Worm (Caenorhabditis elegans) whole organism, L4 larva: ENCODE measurements around the gene srx-41.

Experiments
- F10B5.3 ChIP-seq: sonication (generic microtip); optimal IDR thresholded peaks from 2 replicates; lab custom pipeline; 2016; ENCODE audit warnings: mild to moderate bottlenecking, missing genetic modification characterization, missing compliant biosample characterization
- F26F4.8 ChIP-seq: fragments of 200-800 bp; sonication (Bioruptor generic); conservative IDR thresholded peaks from 2 replicates; pipeline ENCODE4 v1.3.6; 2022; ENCODE audit warnings: missing genetic modification characterization, missing compliant biosample characterization
- F37D6.2 ChIP-seq: sonication (generic microtip); optimal IDR thresholded peaks from 2 replicates; lab custom pipeline; 2016; ENCODE audit warnings: mild to moderate bottlenecking, missing genetic modification characterization, missing compliant biosample characterization
- R02D3.7 ChIP-seq: fragments of 150-350 bp; sonication (generic microtip); optimal IDR thresholded peaks from 3 replicates; lab custom pipeline; 2014; ENCODE audit warnings: missing biosample characterization, missing genetic modification characterization
- T20F7.1 ChIP-seq: fragments of 200-800 bp; sonication (Bioruptor generic); optimal IDR thresholded peaks from 2 replicates; lab custom pipeline; 2018; ENCODE audit warnings: mild to moderate bottlenecking, missing genetic modification characterization, missing compliant biosample characterization
- T26A8.4 ChIP-seq: fragments of 200-800 bp; sonication (Bioruptor generic); IDR thresholded peaks from 2 replicates; pipeline ENCODE4 v1.3.6; 2022; ENCODE audit warnings: missing genetic modification characterization, missing compliant biosample characterization
- Y48G9A.11 ChIP-seq: fragments of 200-800 bp; sonication (Bioruptor generic); IDR thresholded peaks from 2 replicates; pipeline ENCODE4 v1.3.6; 2022; ENCODE audit warnings: missing genetic modification reagents, missing genetic modification characterization, missing compliant biosample characterization
- ZK546.5 ChIP-seq, 2 experiments: sonication (generic microtip); optimal IDR thresholded peaks; 2 replicates each; lab custom pipeline; 2017; ENCODE audit warnings: missing biosample characterization in 2 of 2, missing genetic modification characterization in 2 of 2
- arid-1 ChIP-seq: fragments of 200-800 bp; sonication (Bioruptor generic); conservative IDR thresholded peaks from 2 replicates; pipeline ENCODE4 v1.3.6; 2022; ENCODE audit warnings: missing genetic modification reagents, missing genetic modification characterization, missing compliant biosample characterization
- ceh-20 ChIP-seq: fragments of 200-800 bp; sonication (Bioruptor generic); IDR thresholded peaks from 2 replicates; pipeline ENCODE4 v1.3.6; 2022; ENCODE audit warnings: missing genetic modification reagents, missing genetic modification characterization, missing compliant biosample characterization
- ceh-32 ChIP-seq: sonication (generic microtip); optimal IDR thresholded peaks from 2 replicates; lab custom pipeline; 2016; ENCODE audit warnings: mild to moderate bottlenecking, missing genetic modification characterization, missing compliant biosample characterization; ENCODE audit not compliant: poor library complexity
- ceh-44 ChIP-seq: fragments of 200-800 bp; sonication (Bioruptor generic); IDR thresholded peaks from 2 replicates; pipeline ENCODE4 v1.3.6; 2022; ENCODE audit warnings: missing genetic modification reagents, missing genetic modification characterization, missing compliant biosample characterization
- ceh-62 ChIP-seq: sonication (generic microtip); optimal IDR thresholded peaks from 2 replicates; lab custom pipeline; 2017; ENCODE audit warnings: missing biosample characterization, missing genetic modification characterization
- daf-16 ChIP-seq, 3 experiments: sonication (generic microtip); optimal IDR thresholded peaks; 2 replicates each; lab custom pipeline; 2016 to 2017; ENCODE audit warnings: missing genetic modification characterization in 3 of 3, missing genetic modification reagents in 3 of 3, mild to moderate bottlenecking in 2 of 3, missing compliant biosample characterization in 2 of 3, missing biosample characterization in 1 of 3, moderate library complexity in 1 of 3
- dmd-6 ChIP-seq: fragments of 200-800 bp; sonication (Bioruptor generic); IDR thresholded peaks from 2 replicates; pipeline ENCODE4 v1.3.6; 2022; ENCODE audit warnings: missing genetic modification reagents, missing genetic modification characterization, missing compliant biosample characterization
- dpl-1 ChIP-seq: fragments of 150-350 bp; optimal IDR thresholded peaks from 2 replicates; lab custom pipeline; 2014; ENCODE audit warnings: missing biosample characterization, missing genetic modification reagents, missing genetic modification characterization
- dve-1 ChIP-seq: sonication (generic microtip); optimal IDR thresholded peaks from 2 replicates; lab custom pipeline; 2017; ENCODE audit warnings: antibody characterized with exemption, mild to moderate bottlenecking, missing genetic modification characterization, missing compliant biosample characterization; ENCODE audit not compliant: insufficient read depth
- fos-1 ChIP-seq: fragments of 150-350 bp; optimal IDR thresholded peaks from 2 replicates; lab custom pipeline; 2014; ENCODE audit warnings: missing biosample characterization, missing genetic modification characterization
- hif-1 ChIP-seq, 2 experiments: sonication (generic microtip); optimal IDR thresholded peaks; 2 replicates each; lab custom pipeline; 2016 to 2017; ENCODE audit warnings: missing compliant biosample characterization in 2 of 2, missing genetic modification characterization in 2 of 2, missing genetic modification reagents in 2 of 2, missing genotype in 2 of 2, mild to moderate bottlenecking in 1 of 2
- hlh-11 ChIP-seq: fragments of 200-800 bp; sonication (Bioruptor generic); optimal IDR thresholded peaks from 2 replicates; lab custom pipeline; 2018; ENCODE audit warnings: mild to moderate bottlenecking, missing genetic modification characterization, missing compliant biosample characterization
- hlh-30 ChIP-seq: sonication (generic microtip); optimal IDR thresholded peaks from 2 replicates; lab custom pipeline; 2017; ENCODE audit warnings: antibody characterized with exemption, mild to moderate bottlenecking, missing genetic modification characterization, missing compliant biosample characterization; ENCODE audit not compliant: insufficient read depth
- hmg-1.1 ChIP-seq: fragments of 200-800 bp; sonication (Bioruptor generic); IDR thresholded peaks from 2 replicates; pipeline ENCODE4 v1.3.6; 2022; ENCODE audit warnings: missing genetic modification reagents, missing genetic modification characterization, missing compliant biosample characterization
- lin-1 ChIP-seq: fragments of 200-800 bp; sonication (Bioruptor generic); IDR thresholded peaks from 2 replicates; pipeline ENCODE4 v1.3.6; 2022; ENCODE audit warnings: missing genetic modification reagents, missing genetic modification characterization, missing compliant biosample characterization
- lin-38 ChIP-seq: fragments of 200-800 bp; sonication (Bioruptor generic); IDR thresholded peaks from 2 replicates; pipeline ENCODE4 v1.3.6; 2022; ENCODE audit warnings: missing genetic modification reagents, missing genetic modification characterization, missing compliant biosample characterization
- madf-5 ChIP-seq, 2 experiments: fragments of 200-800 bp; sonication (Bioruptor generic); IDR thresholded peaks; 2 replicates each; pipeline ENCODE4 v1.3.6; 2022; ENCODE audit warnings: missing compliant biosample characterization in 2 of 2, missing genetic modification characterization in 2 of 2
- mdl-1 ChIP-seq, 2 experiments: fragments of 150-350 bp in 1 of 2; sonication (generic microtip) in 1 of 2; optimal IDR thresholded peaks; 2 replicates each; lab custom pipeline; 2014 to 2017; ENCODE audit warnings: missing biosample characterization in 2 of 2, missing genetic modification characterization in 2 of 2
- mep-1 ChIP-seq: fragments of 150-350 bp; sonication (generic microtip); optimal IDR thresholded peaks from 3 replicates; lab custom pipeline; 2014; ENCODE audit warnings: missing biosample characterization, missing genetic modification characterization
- nhr-10 ChIP-seq: fragments of 150-350 bp; optimal IDR thresholded peaks from 2 replicates; lab custom pipeline; 2014; ENCODE audit warnings: missing biosample characterization, missing genetic modification characterization
- nhr-102 ChIP-seq: sonication (generic microtip); optimal IDR thresholded peaks from 2 replicates; lab custom pipeline; 2016; ENCODE audit warnings: mild to moderate bottlenecking, missing genetic modification characterization, moderate library complexity, missing compliant biosample characterization
- nhr-28 ChIP-seq: fragments of 150-350 bp; optimal IDR thresholded peaks from 2 replicates; lab custom pipeline; 2014; ENCODE audit warnings: missing biosample characterization, missing genetic modification characterization
- nhr-48 ChIP-seq: sonication (generic microtip); optimal IDR thresholded peaks from 2 replicates; lab custom pipeline; 2016; ENCODE audit warnings: mild to moderate bottlenecking, missing genetic modification characterization, missing compliant biosample characterization
- nhr-76 ChIP-seq: fragments of 150-350 bp; optimal IDR thresholded peaks from 2 replicates; lab custom pipeline; 2014; ENCODE audit warnings: missing biosample characterization, missing genetic modification characterization
- nhr-77 ChIP-seq: fragments of 150-350 bp; optimal IDR thresholded peaks from 2 replicates; lab custom pipeline; 2014; ENCODE audit warnings: missing biosample characterization, missing genetic modification characterization
- php-3 ChIP-seq: fragments of 200-800 bp; sonication (Bioruptor generic); IDR thresholded peaks from 2 replicates; pipeline ENCODE4 v1.3.6; 2022; ENCODE audit warnings: missing genetic modification reagents, missing genetic modification characterization, missing compliant biosample characterization
- pqm-1 ChIP-seq: sonication (generic microtip); optimal IDR thresholded peaks from 2 replicates; lab custom pipeline; 2017; ENCODE audit warnings: missing biosample characterization, missing genetic modification characterization
- spr-1 ChIP-seq: sonication (generic microtip); optimal IDR thresholded peaks from 2 replicates; lab custom pipeline; 2016; ENCODE audit warnings: mild to moderate bottlenecking, missing genetic modification characterization, missing compliant biosample characterization
- unc-130 ChIP-seq: sonication (generic microtip); optimal IDR thresholded peaks from 2 replicates; lab custom pipeline; 2016; ENCODE audit warnings: missing genetic modification reagents, missing genetic modification characterization, missing compliant biosample characterization
- unc-62 ChIP-seq, 3 experiments: fragments of 150-350 bp in 1 of 3; sonication (generic microtip); optimal IDR thresholded peaks in 2 of 3; peaks in 1 of 3; 1 replicate in 1 of 3; 2 replicates in 2 of 3; lab custom pipeline; 2014 to 2017; ENCODE audit warnings: missing biosample characterization in 3 of 3, missing genetic modification characterization in 3 of 3, missing genetic modification reagents in 3 of 3, missing genotype in 1 of 3
- ztf-11 ChIP-seq: fragments of 150-350 bp; optimal IDR thresholded peaks from 2 replicates; lab custom pipeline; 2014; ENCODE audit warnings: missing biosample characterization, missing genetic modification characterization
- ztf-7 ChIP-seq: fragments of 150-350 bp; optimal IDR thresholded peaks from 2 replicates; lab custom pipeline; 2014; ENCODE audit warnings: missing biosample characterization, missing genetic modification characterization

The srx-41 gene

DNA sequence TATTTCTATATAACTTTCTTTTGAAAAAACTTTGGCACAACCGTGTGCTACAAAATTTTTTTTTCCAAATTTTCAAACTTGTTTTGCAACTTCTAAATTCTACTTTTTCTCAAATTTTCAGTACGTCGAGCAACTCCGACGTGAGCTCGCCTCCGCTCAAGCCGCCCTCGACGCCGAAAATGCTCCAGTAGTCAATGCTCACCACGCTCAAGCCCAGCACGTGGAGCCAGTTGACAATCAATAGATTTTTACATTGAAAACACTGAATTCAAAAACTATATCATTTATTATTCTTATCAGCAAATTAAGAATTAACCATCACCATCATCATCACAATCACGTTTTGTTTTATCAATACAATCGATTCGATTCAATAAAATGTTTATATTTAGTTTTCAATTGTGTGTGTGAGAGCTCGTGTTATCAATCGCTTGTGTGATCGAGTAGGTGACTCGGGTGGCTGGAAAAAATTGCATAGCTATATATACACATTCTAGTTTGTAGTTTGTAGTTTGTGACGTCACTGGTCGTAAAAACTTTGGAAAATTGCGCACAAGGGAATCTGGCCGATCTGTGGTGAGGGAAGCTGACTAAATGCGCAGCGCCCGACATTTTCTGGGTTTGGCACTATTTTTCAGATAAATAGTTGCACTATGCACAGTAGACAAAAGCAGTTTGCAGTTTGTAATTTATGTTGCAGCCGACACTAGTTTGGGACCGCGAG, 2.5 kb downstream of the srx-41 start (continued):
- TF ChIP-seq unc-130 (GFP tag; lab: Kevin White, UChicago) (no peak), mep-1 (tag; lab: Kevin White, UChicago) (peak; percentile 70), ZK546.5 (tag; optimal IDR thresholded peaks at IDR 0.05; lab: Kevin White, UChicago) (no peak), lin-1 (GFP tag; lab: Robert Waterston, UW) (0 out of 2 replicates have a peak, but pooled peaks have one; percentile 12), ceh-44 (GFP tag; lab: Robert Waterston, UW) (no peak), T20F7.1 (GFP tag; lab: Kevin White, UChicago) (peak; percentile 54), hmg-1.1 (GFP tag; lab: Robert Waterston, UW) (0 out of 2 replicates have a peak, but pooled peaks have one; percentile 6), ceh-20 (GFP tag; lab: Robert Waterston, UW) (0 out of 2 replicates have a peak, but pooled peaks have one; percentile 7), hif-1 (tag; optimal IDR thresholded peaks at IDR 0.05; lab: Kevin White, UChicago) (peak in 1 of 2 experiments; percentile 62), F37D6.2 (tag; lab: Kevin White, UChicago) (no peak), lin-38 (GFP tag; lab: Robert Waterston, UW) (0 out of 2 replicates have a peak, but pooled peaks have one; percentile 31), nhr-48 (tag; lab: Kevin White, UChicago) (peak; percentile 79), T26A8.4 (peak; percentile 73), ztf-7 (tag; lab: Kevin White, UChicago) (no peak), ztf-11 (tag; lab: Kevin White, UChicago) (no peak), F26F4.8 (GFP tag; lab: Robert Waterston, UW) (no peak), nhr-76 (tag; lab: Kevin White, UChicago) (no peak), ceh-32 (tag; lab: Kevin White, UChicago) (no peak), nhr-102 (peak; percentile 91), madf-5 (GFP tag; IDR thresholded peaks at IDR 0.05; lab: Robert Waterston, UW) (no peak), spr-1 (tag; lab: Kevin White, UChicago) (no peak), R02D3.7 (tag; lab: Kevin White, UChicago) (no peak), unc-62 (GFP tag; optimal IDR thresholded peaks at IDR 0.05 in 1 of 2; lab: Kevin White, UChicago) (peak in 1 of 2 experiments; percentile 89), unc-62 (tag; optimal IDR thresholded peaks at IDR 0.05; lab: Kevin White, UChicago) (no peak), dve-1 (peak; percentile 97), php-3 (GFP tag; lab: Robert Waterston, UW) (0 out of 2 replicates have a peak, but pooled peaks have one; percentile 60), dpl-1 (no peak), nhr-10 (tag; lab: Kevin White, UChicago) (no peak), nhr-28 (tag; lab: Kevin White, UChicago) (peak; percentile 93), nhr-77 (tag; lab: Kevin White, UChicago) (peak; percentile 72)

ce11 chrV:3633041-3633440, 3.9 kb downstream of the srx-41 start, which contains the start of gene F59B1.2:
TSS of gene F59B1.2 (plus strand) at chrV:3633341.
- TF ChIP-seq T20F7.1 (GFP tag; lab: Kevin White, UChicago) (peak; percentile 4), F10B5.3 (tag; lab: Kevin White, UChicago) (no peak), hlh-30 (peak; percentile 27)

- TF ChIP-seq nhr-10 (tag; lab: Kevin White, UChicago), result no peak
- TF ChIP-seq Y48G9A.11 (GFP tag; lab: Robert Waterston, UW), result no peak
- peak; percentile 67 for TF ChIP-seq nhr-28 (tag; lab: Kevin White, UChicago)
- TF ChIP-seq pqm-1 (tag; lab: Kevin White, UChicago), result peak; percentile 31
- TF ChIP-seq nhr-77 (tag; lab: Kevin White, UChicago), result peak; percentile 78
- peak; percentile 88 for TF ChIP-seq dmd-6 (GFP tag; lab: Robert Waterston, UW)
- peak; percentile 47 for TF ChIP-seq mep-1 (tag; lab: Kevin White, UChicago)
- TF ChIP-seq ceh-44 (GFP tag; lab: Robert Waterston, UW), result no peak
- peak in 1 of 2 experiments; percentile 27 for TF ChIP-seq mdl-1 (tag; optimal IDR thresholded peaks at IDR 0.05; lab: Kevin White, UChicago)
- TF ChIP-seq hlh-30, result peak; percentile 68
- TF ChIP-seq dve-1, result peak; percentile 83
- peak; percentile 74 for TF ChIP-seq nhr-102
- no peak for TF ChIP-seq fos-1 (tag; lab: Kevin White, UChicago)
- no peak for TF ChIP-seq ZK546.5 (tag; optimal IDR thresholded peaks at IDR 0.05; lab: Kevin White, UChicago)
- peak; percentile 76 for TF ChIP-seq hlh-11 (tag; lab: Kevin White, UChicago)
- TF ChIP-seq daf-16 (GFP tag; optimal IDR thresholded peaks at IDR 0.05; lab: Kevin White, UChicago), result no peak
- TF ChIP-seq daf-16 (tag; optimal IDR thresholded peaks at IDR 0.05; lab: Kevin White, UChicago), result peak; percentile 96
- peak; percentile 72; the same call in 1 of the 2 replicates for TF ChIP-seq php-3 (GFP tag; lab: Robert Waterston, UW)
- TF ChIP-seq nhr-48 (tag; lab: Kevin White, UChicago), result peak; percentile 67
- TF ChIP-seq ceh-62 (tag; lab: Kevin White, UChicago), result no peak
- peak in 1 of 2 experiments; percentile 8 for TF ChIP-seq hif-1 (tag; optimal IDR thresholded peaks at IDR 0.05; lab: Kevin White, UChicago)
- no peak for TF ChIP-seq arid-1
- TF ChIP-seq ztf-7 (tag; lab: Kevin White, UChicago), result no peak
Measured at ce11 chrV:3632249-3633030, 4.5 kb downstream of the srx-41 start.
